Fruit fly (Drosophila melanogaster) whole organism, embryonic: ENCODE measurements around the gene Ctns.

Source experiments
- ATbp ChIP-seq: fragments of 200-800 bp; sonication (Bioruptor generic); optimal IDR thresholded peaks from 2 replicates; lab custom pipeline; 2017; ENCODE audit warnings: missing biosample characterization, mild to moderate bottlenecking, missing genetic modification characterization, missing genetic modification reagents
- Atf-2 ChIP-seq: fragments of 200-800 bp; sonication (Bioruptor generic); optimal IDR thresholded peaks from 2 replicates; lab custom pipeline; 2016; ENCODE audit warnings: missing biosample characterization, missing genetic modification characterization
- Atf3 ChIP-seq: fragments of 200-800 bp; sonication (Bioruptor generic); optimal IDR thresholded peaks from 3 replicates; lab custom pipeline; 2016; ENCODE audit warnings: missing biosample characterization, missing genetic modification characterization
- CG12104 ChIP-seq: fragments of 200-800 bp; sonication (Bioruptor generic); optimal IDR thresholded peaks from 3 replicates; lab custom pipeline; 2016; ENCODE audit warnings: missing biosample characterization, missing genetic modification characterization
- CG12659 ChIP-seq: fragments of 200-800 bp; sonication (Bioruptor generic); optimal IDR thresholded peaks from 3 replicates; lab custom pipeline; 2017; ENCODE audit warnings: mild to moderate bottlenecking, missing biosample characterization, missing genetic modification reagents, missing genetic modification characterization
- CG12744 ChIP-seq: fragments of 200-800 bp; sonication (Bioruptor generic); optimal IDR thresholded peaks from 2 replicates; lab custom pipeline; 2016; ENCODE audit warnings: missing biosample characterization, missing genetic modification characterization
- CG13424 ChIP-seq: fragments of 200-800 bp; sonication (Bioruptor generic); optimal IDR thresholded peaks from 2 replicates; lab custom pipeline; 2019; ENCODE audit warnings: missing biosample characterization, mild to moderate bottlenecking, missing genetic modification characterization, moderate library complexity
- CG15696 ChIP-seq: fragments of 200-800 bp; sonication (Bioruptor generic); optimal IDR thresholded peaks from 2 replicates; lab custom pipeline; 2019; ENCODE audit warnings: missing biosample characterization, mild to moderate bottlenecking, missing genetic modification characterization, moderate library complexity
- CG16863 ChIP-seq: fragments of 200-800 bp; sonication (Bioruptor generic); optimal IDR thresholded peaks from 3 replicates; lab custom pipeline; 2016; ENCODE audit warnings: missing biosample characterization, missing genetic modification characterization
- CG17328 ChIP-seq: fragments of 200-800 bp; sonication (Bioruptor generic); IDR thresholded peaks from 2 replicates; pipeline ENCODE4 v1.3.6; 2022; ENCODE audit warnings: missing biosample characterization, missing genetic modification characterization
- CG18476 ChIP-seq: fragments of 200-800 bp; sonication (Bioruptor generic); optimal IDR thresholded peaks from 2 replicates; lab custom pipeline; 2016; ENCODE audit warnings: missing biosample characterization, mild to moderate bottlenecking, missing genetic modification characterization
- CG18599 ChIP-seq: fragments of 200-800 bp; sonication (Bioruptor generic); optimal IDR thresholded peaks from 3 replicates; lab custom pipeline; 2017; ENCODE audit warnings: missing biosample characterization, missing genetic modification characterization, mild to moderate bottlenecking, moderate library complexity, missing genetic modification reagents
- CG2678 ChIP-seq: fragments of 200-800 bp; sonication (Bioruptor generic); optimal IDR thresholded peaks from 3 replicates; lab custom pipeline; 2019; ENCODE audit warnings: missing biosample characterization, mild to moderate bottlenecking, missing genetic modification characterization, moderate library complexity
- CG2889 ChIP-seq: fragments of 200-800 bp; sonication (Bioruptor generic); IDR thresholded peaks from 3 replicates; pipeline ENCODE4 v1.3.6; 2022; ENCODE audit warnings: missing biosample characterization, missing genetic modification characterization
- CG30403 ChIP-seq: fragments of 200-800 bp; sonication (Bioruptor generic); optimal IDR thresholded peaks from 3 replicates; lab custom pipeline; 2016; ENCODE audit warnings: missing biosample characterization, missing genetic modification characterization
- CG31441 ChIP-seq: fragments of 200-800 bp; sonication (Bioruptor generic); IDR thresholded peaks from 2 replicates; pipeline ENCODE4 v1.3.6; 2022; ENCODE audit warnings: missing biosample characterization, missing genetic modification characterization
- CG32772 ChIP-seq: fragments of 200-800 bp; sonication (Bioruptor generic); IDR thresholded peaks from 2 replicates; pipeline ENCODE4 v1.3.6; 2022; ENCODE audit warnings: missing biosample characterization, missing genetic modification characterization
- CG34422 ChIP-seq: fragments of 200-800 bp; sonication (Bioruptor generic); IDR thresholded peaks from 3 replicates; pipeline ENCODE4 v1.3.6; 2022; ENCODE audit warnings: missing biosample characterization, missing genetic modification characterization
- CG4360 ChIP-seq: fragments of 200-800 bp; sonication (Bioruptor generic); IDR thresholded peaks from 2 replicates; pipeline ENCODE4 v1.3.6; 2022; ENCODE audit warnings: missing biosample characterization, missing genetic modification characterization
- CG6254 ChIP-seq: fragments of 200-800 bp; sonication (Bioruptor generic); optimal IDR thresholded peaks from 3 replicates; lab custom pipeline; 2017; ENCODE audit warnings: mild to moderate bottlenecking, missing biosample characterization, missing genetic modification reagents, missing genetic modification characterization
- CG6654 ChIP-seq: fragments of 200-800 bp; sonication (Bioruptor generic); optimal IDR thresholded peaks from 2 replicates; lab custom pipeline; 2017; ENCODE audit warnings: missing biosample characterization, mild to moderate bottlenecking, missing genetic modification characterization
- CG7556 ChIP-seq: fragments of 200-800 bp; sonication (Bioruptor generic); optimal IDR thresholded peaks from 2 replicates; lab custom pipeline; 2017; ENCODE audit warnings: missing biosample characterization, mild to moderate bottlenecking, missing genetic modification characterization
- CG7786 ChIP-seq: fragments of 200-800 bp; sonication (Bioruptor generic); optimal IDR thresholded peaks from 2 replicates; lab custom pipeline; 2016; ENCODE audit warnings: missing biosample characterization, missing genetic modification characterization
- CG8388 ChIP-seq: fragments of 200-800 bp; sonication (Bioruptor generic); optimal IDR thresholded peaks from 2 replicates; lab custom pipeline; 2019; ENCODE audit warnings: missing biosample characterization, mild to moderate bottlenecking, missing genetic modification characterization, moderate library complexity
- CG8944 ChIP-seq: fragments of 200-800 bp; sonication (Bioruptor generic); optimal IDR thresholded peaks from 3 replicates; lab custom pipeline; 2016; ENCODE audit warnings: missing biosample characterization, missing genetic modification characterization
- CG9215 ChIP-seq: fragments of 200-800 bp; sonication (Bioruptor generic); IDR thresholded peaks from 2 replicates; pipeline ENCODE4 v1.3.6; 2022; ENCODE audit warnings: missing biosample characterization, missing genetic modification characterization
- Deaf1 ChIP-seq: fragments of 200-800 bp; optimal IDR thresholded peaks from 3 replicates; lab custom pipeline; 2019; ENCODE audit warnings: missing biosample characterization, mild to moderate bottlenecking, missing genetic modification characterization, moderate library complexity
- GATAe ChIP-seq: fragments of 200-800 bp; sonication (Bioruptor generic); conservative IDR thresholded peaks from 2 replicates; pipeline ENCODE4 v1.3.6; 2022; ENCODE audit warnings: missing biosample characterization, missing genetic modification characterization
- Hand ChIP-seq: fragments of 200-800 bp; sonication (Bioruptor generic); optimal IDR thresholded peaks from 2 replicates; lab custom pipeline; 2017; ENCODE audit warnings: mild to moderate bottlenecking, missing biosample characterization, missing genetic modification reagents, missing genetic modification characterization
- Nf-YA ChIP-seq: fragments of 200-800 bp; sonication (Bioruptor generic); IDR thresholded peaks from 2 replicates; pipeline ENCODE4 v1.3.6; 2022; ENCODE audit warnings: missing biosample characterization, missing genetic modification characterization
- NfI ChIP-seq: fragments of 200-800 bp; sonication (Bioruptor generic); optimal IDR thresholded peaks from 3 replicates; lab custom pipeline; 2018; ENCODE audit warnings: missing biosample characterization, mild to moderate bottlenecking, missing genetic modification characterization, moderate library complexity
- Oli ChIP-seq: fragments of 200-800 bp; sonication (Bioruptor generic); optimal IDR thresholded peaks from 2 replicates; lab custom pipeline; 2018; ENCODE audit warnings: missing biosample characterization, mild to moderate bottlenecking, missing genetic modification characterization, moderate library complexity
- Ptx1 ChIP-seq: fragments of 200-800 bp; sonication (Bioruptor generic); IDR thresholded peaks from 2 replicates; pipeline ENCODE4 v1.3.6; 2022; ENCODE audit warnings: missing biosample characterization, missing genetic modification characterization
- Side ChIP-seq: fragments of 200-800 bp; sonication (Bioruptor generic); optimal IDR thresholded peaks from 2 replicates; lab custom pipeline; 2016; ENCODE audit warnings: missing biosample characterization, missing genetic modification characterization
- Ssrp ChIP-seq: fragments of 200-800 bp; sonication (Bioruptor generic); optimal IDR thresholded peaks from 2 replicates; lab custom pipeline; 2018; ENCODE audit warnings: missing biosample characterization, mild to moderate bottlenecking, missing genetic modification characterization, moderate library complexity
- Xbp1 ChIP-seq: fragments of 200-800 bp; sonication (Bioruptor generic); optimal IDR thresholded peaks from 3 replicates; lab custom pipeline; 2016; ENCODE audit warnings: missing biosample characterization, mild to moderate bottlenecking, missing genetic modification characterization
- al ChIP-seq: fragments of 200-800 bp; sonication (Bioruptor generic); IDR thresholded peaks from 2 replicates; pipeline ENCODE4 v1.3.6; 2022; ENCODE audit warnings: missing biosample characterization, missing genetic modification characterization
- aop ChIP-seq: fragments of 200-800 bp; sonication (Bioruptor generic); IDR thresholded peaks from 2 replicates; pipeline ENCODE4 v1.3.6; 2022; ENCODE audit warnings: missing biosample characterization, missing genetic modification characterization
- cwo ChIP-seq: fragments of 200-800 bp; sonication (Bioruptor generic); optimal IDR thresholded peaks from 3 replicates; lab custom pipeline; 2017; ENCODE audit warnings: missing biosample characterization, missing genetic modification characterization, mild to moderate bottlenecking, moderate library complexity, missing genetic modification reagents
- dmrt11E ChIP-seq: fragments of 200-800 bp; sonication (Bioruptor generic); optimal IDR thresholded peaks from 3 replicates; lab custom pipeline; 2018; ENCODE audit warnings: missing biosample characterization, mild to moderate bottlenecking, missing genetic modification characterization, moderate library complexity
- eve ChIP-seq, 2 experiments: fragments of >200 bp; optimal IDR thresholded peaks; 2 replicates each; lab custom pipeline; 2017; ENCODE audit warnings: missing biosample characterization in 2 of 2, missing genetic modification characterization in 2 of 2
- jing ChIP-seq: fragments of 200-800 bp; sonication (Bioruptor generic); optimal IDR thresholded peaks from 2 replicates; lab custom pipeline; 2018; ENCODE audit warnings: missing biosample characterization, mild to moderate bottlenecking, missing genetic modification characterization
- jumu ChIP-seq: fragments of 200-800 bp; sonication (Bioruptor generic); optimal IDR thresholded peaks from 3 replicates; lab custom pipeline; 2016; ENCODE audit warnings: missing biosample characterization, missing genetic modification characterization
- oc ChIP-seq: fragments of 200-800 bp; sonication (Bioruptor generic); optimal IDR thresholded peaks from 2 replicates; lab custom pipeline; 2018; ENCODE audit warnings: missing biosample characterization, mild to moderate bottlenecking, missing genetic modification characterization, moderate library complexity
- p53 ChIP-seq: fragments of 200-800 bp; sonication (Bioruptor generic); optimal IDR thresholded peaks from 2 replicates; lab custom pipeline; 2016; ENCODE audit warnings: missing biosample characterization, missing genetic modification characterization
- phol ChIP-seq: fragments of 200-800 bp; sonication (Bioruptor generic); optimal IDR thresholded peaks from 3 replicates; lab custom pipeline; 2018; ENCODE audit warnings: missing biosample characterization, mild to moderate bottlenecking, missing genetic modification characterization, moderate library complexity
- rib ChIP-seq: fragments of 200-800 bp; sonication (Bioruptor generic); IDR thresholded peaks from 2 replicates; pipeline ENCODE4 v1.3.6; 2022; ENCODE audit warnings: missing biosample characterization, missing genetic modification characterization
- slp2 ChIP-seq: fragments of 200-800 bp; sonication (Bioruptor generic); optimal IDR thresholded peaks from 2 replicates; lab custom pipeline; 2016; ENCODE audit warnings: missing biosample characterization, missing genetic modification characterization
- tgo ChIP-seq: fragments of 200-800 bp; sonication (Bioruptor generic); IDR thresholded peaks from 3 replicates; pipeline ENCODE4 v1.3.6; 2022; ENCODE audit warnings: missing biosample characterization, missing genetic modification characterization
- tna ChIP-seq: fragments of 200-800 bp; sonication (Bioruptor generic); IDR thresholded peaks from 2 replicates; pipeline ENCODE4 v1.3.6; 2022; ENCODE audit warnings: missing biosample characterization, missing genetic modification characterization; ENCODE audit not compliant: partially characterized antibody
- toy ChIP-seq: fragments of 200-800 bp; sonication (Bioruptor generic); IDR thresholded peaks from 2 replicates; pipeline ENCODE4 v1.3.6; 2022; ENCODE audit warnings: missing biosample characterization, missing genetic modification characterization

The Ctns gene

dm6 chr3R:23028506-23028905, 30.3 kb downstream of the Ctns start:
- TF ChIP-seq CG6254 (GFP tag; lab: Kevin White, UChicago) (no peak), tna (GFP tag; lab: Robert Waterston, UW) (no peak), CG12104 (peak; percentile 37), tgo (GFP tag; lab: Robert Waterston, UW) (peak; percentile 73), CG12659 (GFP tag; lab: Kevin White, UChicago) (peak; percentile 7), al (GFP tag; lab: Robert Waterston, UW) (peak; percentile 84), CG7556 (GFP tag; lab: Kevin White, UChicago) (peak; percentile 4), Nf-YA (GFP tag; lab: Robert Waterston, UW) (no peak), CG18476 (GFP tag; lab: Kevin White, UChicago) (no peak), CG7786 (GFP tag; lab: Kevin White, UChicago) (peak; percentile 53), NfI (GFP tag; lab: Kevin White, UChicago) (peak; percentile 70), CG2678 (tag; lab: Kevin White, UChicago) (peak; percentile 65), dmrt11E (peak; percentile 4), Deaf1 (peak; percentile 5), jing (GFP tag; lab: Kevin White, UChicago) (no peak), Ssrp (tag; lab: Kevin White, UChicago) (no peak), CG34422 (GFP tag; lab: Robert Waterston, UW) (peak; percentile 71), CG16863 (GFP tag; lab: Kevin White, UChicago) (peak; percentile 32), cwo (GFP tag; lab: Kevin White, UChicago) (peak; percentile 44), jumu (peak; percentile 18), CG30403 (GFP tag; lab: Kevin White, UChicago) (peak; percentile 60), Ptx1 (peak; percentile 76), CG6654 (GFP tag; lab: Kevin White, UChicago) (peak; percentile 15), CG2889 (GFP tag; lab: Robert Waterston, UW) (0 out of 3 replicates have a peak, but pooled peaks have one; percentile 46), CG12744 (GFP tag; lab: Kevin White, UChicago) (peak; percentile 49), CG9215 (GFP tag; lab: Robert Waterston, UW) (peak; percentile 74), Xbp1 (GFP tag; lab: Kevin White, UChicago) (peak; percentile 63), Atf-2 (GFP tag; lab: Kevin White, UChicago) (peak; percentile 52), oc (tag; lab: Kevin White, UChicago) (no peak), phol (tag; lab: Kevin White, UChicago) (peak; percentile 32), CG4360 (no peak), CG15696 (no peak), CG18599 (peak; percentile 43), GATAe (GFP tag; lab: Robert Waterston, UW) (peak; percentile 11; the same call in 1 of the 2 replicates), Atf3 (GFP tag; lab: Kevin White, UChicago) (peak; percentile 54), CG17328 (GFP tag; lab: Robert Waterston, UW) (0 out of 2 replicates have a peak, but pooled peaks have one; percentile 39), ATbp (GFP tag; lab: Kevin White, UChicago) (no peak), toy (peak; percentile 32; the same call in 1 of the 2 replicates), CG8944 (peak; percentile 45), eve (GFP tag; optimal IDR thresholded peaks at IDR 0.05; lab: Kevin White, UChicago) (no peak), CG13424 (tag; lab: Kevin White, UChicago) (peak; percentile 30), Hand (GFP tag; lab: Kevin White, UChicago) (no peak), CG8388 (GFP tag; lab: Kevin White, UChicago) (peak; percentile 2), CG31441 (GFP tag; lab: Robert Waterston, UW) (0 out of 2 replicates have a peak, but pooled peaks have one; percentile 34), aop (GFP tag; lab: Robert Waterston, UW) (no peak), Oli (tag; lab: Kevin White, UChicago) (peak; percentile 32), CG32772 (GFP tag; lab: Robert Waterston, UW) (0 out of 2 replicates have a peak, but pooled peaks have one; percentile 36), p53 (GFP tag; lab: Kevin White, UChicago) (no peak), rib (GFP tag; lab: Robert Waterston, UW) (peak; percentile 50), Side (peak; percentile 14), slp2 (peak; percentile 51)
